Fruit fly (Drosophila melanogaster) whole organism, pupa: ENCODE results near the gene pb.

Experiments used
- CG4496 ChIP-seq: fragments of 200-800 bp; sonication (Bioruptor generic); IDR thresholded peaks from 3 replicates; pipeline ENCODE4 v1.3.6; 2022; ENCODE audit warnings: missing biosample characterization, missing genetic modification characterization
- CG8301 ChIP-seq: fragments of 200-800 bp; sonication (Bioruptor generic); optimal IDR thresholded peaks from 2 replicates; lab custom pipeline; 2018; ENCODE audit warnings: missing biosample characterization, mild to moderate bottlenecking, missing genetic modification characterization

Gene pb

dm6 chr3R:6659941-6660340, 81.9 kb downstream of the pb start, which contains the start of gene agt:
agt (minus strand) TSS chr3R:6660100.
- TF ChIP-seq CG4496 (GFP tag; lab: Robert Waterston, UW) (0 out of 3 replicates have a peak, but pooled peaks have one; percentile 20), CG8301 (tag; lab: Kevin White, UChicago) (no peak)
- TF ChIP-seq, all 21 proteins: peak for 1
